Worm (Caenorhabditis elegans): Measurements from ENCODE around the gene msp-50.

The msp-50 gene

DNA sequence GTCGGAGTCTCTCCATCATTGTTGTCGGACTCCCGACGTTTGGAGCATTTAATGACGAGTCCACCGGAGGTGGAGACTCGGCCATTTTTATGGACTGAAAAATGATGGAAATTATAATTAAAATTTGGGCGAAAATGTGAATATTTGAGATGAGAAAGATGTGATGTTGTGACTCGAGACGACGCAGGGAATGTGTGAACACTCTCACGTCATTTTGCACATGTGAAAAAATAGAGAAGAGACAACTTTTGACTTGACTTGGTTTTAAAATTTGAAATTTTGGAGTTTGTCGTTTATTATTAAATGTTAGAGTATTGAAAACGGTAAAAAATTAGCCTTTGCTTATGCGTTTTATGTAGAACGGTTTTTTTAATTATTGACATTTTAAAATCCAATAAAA lies 25.7 kb downstream of the msp-50 start, which contains the start of gene dsh-1:
Gene dsh-1, minus strand, starts transcription at position 101 of the 400 bp plus-strand sequence.
- TF ChIP-seq pat-9 (tag; optimal IDR thresholded peaks at IDR 0.05) (no peak), npax-4 (tag; optimal IDR thresholded peaks at IDR 0.05) (no peak), ref-2 (tag; optimal IDR thresholded peaks at IDR 0.05) (no peak), zip-5 (tag; optimal IDR thresholded peaks at IDR 0.05) (no peak), ceh-34 (tag; optimal IDR thresholded peaks at IDR 0.05) (no peak), ceh-31 (tag; optimal IDR thresholded peaks at IDR 0.05) (no peak), ahr-1 (tag; optimal IDR thresholded peaks at IDR 0.05) (no peak), nhr-11 (tag; optimal IDR thresholded peaks at IDR 0.05) (no peak), ceh-14 (tag; optimal IDR thresholded peaks at IDR 0.05) (no peak), nfya-1 (tag; optimal IDR thresholded peaks at IDR 0.05) (no peak), elt-2 (tag; optimal IDR thresholded peaks at IDR 0.05) (no peak), C08G9.2 (tag; optimal IDR thresholded peaks at IDR 0.05) (no peak), unc-3 (GFP tag; conservative IDR thresholded peaks at IDR 0.05) (no peak), unc-3 (tag; optimal IDR thresholded peaks at IDR 0.05) (no peak), ceh-48 (tag; optimal IDR thresholded peaks at IDR 0.05) (no peak), eyg-1 (tag; optimal IDR thresholded peaks at IDR 0.05) (no peak)

DNA sequence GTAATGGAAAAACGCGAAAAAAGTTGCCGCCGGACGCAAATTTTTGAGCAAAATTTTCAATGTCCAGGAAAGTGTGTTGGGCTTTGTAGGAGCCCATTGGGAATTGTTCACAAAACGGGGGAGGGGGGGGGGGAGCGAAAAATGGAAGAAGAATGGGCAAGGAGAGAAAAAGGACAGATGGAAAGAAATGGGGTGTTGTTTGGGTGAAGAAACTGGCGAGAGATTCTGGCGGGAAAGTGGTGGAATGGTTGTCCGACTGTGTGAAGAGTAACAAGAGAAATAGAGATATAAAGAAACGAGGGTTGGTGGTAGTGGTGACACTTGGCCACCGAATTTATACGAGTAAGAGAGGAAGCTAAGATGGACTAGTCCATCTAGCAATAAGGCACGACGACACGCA lies 26.7 kb downstream of the msp-50 start:
- peak; percentile 46 for TF ChIP-seq ceh-31 (tag; optimal IDR thresholded peaks at IDR 0.05)
- peak; percentile 23 for TF ChIP-seq T23F11.4 (GFP tag; optimal IDR thresholded peaks at IDR 0.05)
- TF ChIP-seq unc-55 (GFP tag; optimal IDR thresholded peaks at IDR 0.05): peak; percentile 5
- TF ChIP-seq tbx-2 (tag; optimal IDR thresholded peaks at IDR 0.05): peak; percentile 23
- peak; percentile 9 for TF ChIP-seq nfya-1 (tag; optimal IDR thresholded peaks at IDR 0.05)
- no peak for TF ChIP-seq elt-2 (tag; optimal IDR thresholded peaks at IDR 0.05)
- TF ChIP-seq hlh-6 (tag; optimal IDR thresholded peaks at IDR 0.05): no peak
- no peak for TF ChIP-seq pha-4 (tag; optimal IDR thresholded peaks at IDR 0.05)

DNA sequence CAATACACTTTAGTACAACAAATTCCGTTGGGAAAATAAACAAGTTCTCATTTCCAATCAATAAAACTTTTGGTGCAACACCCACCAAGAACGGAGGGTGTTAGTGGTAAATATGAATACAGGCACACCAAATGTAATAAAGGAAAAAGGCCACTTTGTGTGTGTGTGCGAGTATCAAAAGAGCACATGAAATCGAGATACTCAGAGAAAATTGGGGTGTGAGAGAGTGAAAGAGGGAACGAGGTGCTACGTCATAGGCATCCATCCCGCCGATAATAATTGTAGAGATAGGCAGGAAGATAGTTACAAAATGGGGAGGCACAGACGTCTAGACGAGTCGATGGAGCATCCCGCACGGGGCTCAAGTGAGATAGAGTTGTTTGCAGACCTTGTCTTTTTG lies 28.2 kb downstream of the msp-50 start:
- TF ChIP-seq ceh-2 (tag; optimal IDR thresholded peaks at IDR 0.05) (peak; percentile 61), ceh-24 (tag; optimal IDR thresholded peaks at IDR 0.05) (no peak), madf-2 (tag; optimal IDR thresholded peaks at IDR 0.05) (no peak), elt-2 (tag; optimal IDR thresholded peaks at IDR 0.05) (peak; percentile 91), ttx-3 (tag; optimal IDR thresholded peaks at IDR 0.05) (no peak), rnt-1 (tag; optimal IDR thresholded peaks at IDR 0.05) (no peak), T23F11.4 (GFP tag; optimal IDR thresholded peaks at IDR 0.05) (no peak), unc-55 (GFP tag; optimal IDR thresholded peaks at IDR 0.05) (peak; percentile 26), ceh-48 (tag; optimal IDR thresholded peaks at IDR 0.05) (no peak), lin-11 (tag; optimal IDR thresholded peaks at IDR 0.05) (no peak), ceh-6 (GFP tag; optimal IDR thresholded peaks at IDR 0.05) (no peak), sox-2 (GFP tag; IDR thresholded peaks at IDR 0.05) (no peak), F13H6.1 (tag; optimal IDR thresholded peaks at IDR 0.05) (peak; percentile 30), hlh-8 (tag; optimal IDR thresholded peaks at IDR 0.05) (no peak), sdc-2 (tag; optimal IDR thresholded peaks at IDR 0.05) (no peak), dmd-4 (tag; optimal IDR thresholded peaks at IDR 0.05; ENCODE audit: borderline replicate concordance) (no peak), ceh-45 (GFP tag; IDR thresholded peaks at IDR 0.05) (no peak), pag-3 (tag; optimal IDR thresholded peaks at IDR 0.05; ENCODE audit: borderline replicate concordance) (no peak), ceh-31 (tag; optimal IDR thresholded peaks at IDR 0.05) (no peak), sox-4 (tag; optimal IDR thresholded peaks at IDR 0.05) (no peak), unc-3 (GFP tag; conservative IDR thresholded peaks at IDR 0.05) (no peak), unc-3 (tag; optimal IDR thresholded peaks at IDR 0.05) (no peak), npax-4 (tag; optimal IDR thresholded peaks at IDR 0.05) (no peak), ztf-16 (tag; optimal IDR thresholded peaks at IDR 0.05) (no peak), hlh-15 (tag; optimal IDR thresholded peaks at IDR 0.05) (no peak), ceh-34 (tag; optimal IDR thresholded peaks at IDR 0.05) (peak; percentile 12), dve-1 (tag; optimal IDR thresholded peaks at IDR 0.05) (peak; percentile 39), pat-9 (tag; optimal IDR thresholded peaks at IDR 0.05) (no peak), K09A11.1 (tag; optimal IDR thresholded peaks at IDR 0.05; ENCODE audit: insufficient read depth) (no peak), ceh-18 (tag; optimal IDR thresholded peaks at IDR 0.05) (peak; percentile 53), ref-2 (tag; optimal IDR thresholded peaks at IDR 0.05) (peak; percentile 70), fkh-6 (tag; optimal IDR thresholded peaks at IDR 0.05) (no peak), lim-6 (tag; optimal IDR thresholded peaks at IDR 0.05) (no peak), eyg-1 (tag; optimal IDR thresholded peaks at IDR 0.05) (no peak), hlh-6 (tag; optimal IDR thresholded peaks at IDR 0.05) (no peak), zip-5 (tag; optimal IDR thresholded peaks at IDR 0.05) (no peak), ama-1 (optimal IDR thresholded peaks at IDR 0.05) (no peak), pha-2 (tag; optimal IDR thresholded peaks at IDR 0.05) (no peak), pax-1 (tag; optimal IDR thresholded peaks at IDR 0.05) (no peak), pha-4 (tag; optimal IDR thresholded peaks at IDR 0.05) (no peak), nfya-1 (tag; optimal IDR thresholded peaks at IDR 0.05) (peak; percentile 34), K02D7.2 (tag; optimal IDR thresholded peaks at IDR 0.05) (no peak), tbx-2 (tag; optimal IDR thresholded peaks at IDR 0.05) (peak; percentile 62)
